Worm (Caenorhabditis elegans): ENCODE measurements around the gene C35D10.1.

C35D10.1 gene

DNA sequence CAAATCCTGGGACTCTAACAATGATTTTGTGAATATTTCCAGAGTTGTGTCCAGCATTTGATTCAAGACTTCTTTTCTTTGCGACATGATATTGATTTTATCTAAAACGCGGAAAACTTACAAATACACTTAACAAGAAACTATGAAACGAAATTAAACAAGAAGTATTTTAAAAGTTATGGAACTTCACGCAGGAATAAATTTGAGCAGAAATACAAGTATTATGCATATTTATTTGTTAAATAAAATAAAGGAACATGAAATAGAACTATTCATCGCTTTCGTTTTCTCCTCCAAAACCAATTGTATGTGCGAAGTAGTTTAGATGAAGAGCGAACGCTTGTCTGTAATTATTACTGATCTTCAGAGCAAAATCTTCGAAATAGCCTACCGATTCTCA is 24.2 kb downstream of the C35D10.1 start, which contains the start of gene kbp-2:
kbp-2 (minus strand) TSS at position 101 of the 400 bp plus-strand sequence.
- no peak for TF ChIP-seq elt-1 (tag; optimal IDR thresholded peaks at IDR 0.05)
- TF ChIP-seq tbx-2 (tag; optimal IDR thresholded peaks at IDR 0.05): no peak
- no peak for TF ChIP-seq jun-1 (tag; optimal IDR thresholded peaks at IDR 0.05)
- TF ChIP-seq fkh-10 (GFP tag; optimal IDR thresholded peaks at IDR 0.05): no peak
- no peak for TF ChIP-seq ztf-11 (tag; optimal IDR thresholded peaks at IDR 0.05)
- no peak for TF ChIP-seq skn-1 (tag; optimal IDR thresholded peaks at IDR 0.05)
- TF ChIP-seq hmg-11 (tag; optimal IDR thresholded peaks at IDR 0.05): no peak
- TF ChIP-seq nhr-12 (tag; optimal IDR thresholded peaks at IDR 0.05): no peak
- no peak for TF ChIP-seq daf-12 (tag; optimal IDR thresholded peaks at IDR 0.05)
- TF ChIP-seq egl-27 (tag; optimal IDR thresholded peaks at IDR 0.05): no peak
- no peak for TF ChIP-seq nhr-237 (tag; optimal IDR thresholded peaks at IDR 0.05)
- no peak for TF ChIP-seq ceh-16 (tag; optimal IDR thresholded peaks at IDR 0.05)
- TF ChIP-seq nfya-1 (tag; optimal IDR thresholded peaks at IDR 0.05; ENCODE audit: insufficient read depth): no peak
- no peak for TF ChIP-seq lin-15B (tag; optimal IDR thresholded peaks at IDR 0.05)

DNA sequence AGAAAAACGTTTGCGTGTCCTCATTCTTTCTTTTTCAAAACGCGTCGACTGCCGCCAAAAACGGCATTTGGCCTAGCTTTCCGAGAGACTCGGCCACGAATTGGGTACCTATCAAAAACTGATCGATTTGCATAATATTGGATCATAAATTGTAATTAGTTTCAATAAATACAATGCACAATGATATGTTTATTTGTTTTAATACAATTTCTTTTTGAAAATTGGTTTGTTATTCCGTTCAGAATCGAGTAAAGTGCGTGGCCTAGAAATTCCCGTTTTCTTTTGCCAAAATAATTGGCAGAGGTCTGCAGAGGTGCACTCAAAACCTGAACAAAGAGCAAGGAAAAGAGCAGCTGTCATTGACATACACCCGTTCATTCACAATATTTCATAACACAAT is 25.9 kb downstream of the C35D10.1 start, which contains the start of gene F26F4.8:
F26F4.8 (minus strand) TSS at position 69 of the 400 bp plus-strand sequence.
- TF ChIP-seq pha-4 (tag; optimal IDR thresholded peaks at IDR 0.05) (peak; percentile 14), nhr-25 (tag; optimal IDR thresholded peaks at IDR 0.05) (no peak), lin-15B (tag; optimal IDR thresholded peaks at IDR 0.05) (peak; percentile 42), mml-1 (tag; optimal IDR thresholded peaks at IDR 0.05) (no peak), nhr-28 (tag; optimal IDR thresholded peaks at IDR 0.05) (no peak), skn-1 (tag; optimal IDR thresholded peaks at IDR 0.05) (no peak), hmg-11 (tag; optimal IDR thresholded peaks at IDR 0.05) (no peak), nhr-76 (tag; optimal IDR thresholded peaks at IDR 0.05) (no peak), ztf-4 (tag; optimal IDR thresholded peaks at IDR 0.05) (no peak), nhr-12 (tag; optimal IDR thresholded peaks at IDR 0.05) (no peak), fos-1 (tag; optimal IDR thresholded peaks at IDR 0.05) (no peak), aly-2 (tag; optimal IDR thresholded peaks at IDR 0.05) (no peak), eor-1 (tag; optimal IDR thresholded peaks at IDR 0.05) (no peak), fkh-2 (tag; optimal IDR thresholded peaks at IDR 0.05) (no peak), nhr-237 (tag; optimal IDR thresholded peaks at IDR 0.05) (no peak), nhr-11 (tag; optimal IDR thresholded peaks at IDR 0.05) (no peak), mdl-1 (tag; optimal IDR thresholded peaks at IDR 0.05) (no peak), pqm-1 (tag; optimal IDR thresholded peaks at IDR 0.05) (no peak), ZK546.5 (tag; optimal IDR thresholded peaks at IDR 0.05) (no peak), nfya-1 (tag; optimal IDR thresholded peaks at IDR 0.05; ENCODE audit: insufficient read depth) (peak; percentile 52), nhr-23 (tag; optimal IDR thresholded peaks at IDR 0.05) (no peak), jun-1 (tag; optimal IDR thresholded peaks at IDR 0.05) (no peak), egl-27 (tag; optimal IDR thresholded peaks at IDR 0.05) (no peak), elt-1 (tag; optimal IDR thresholded peaks at IDR 0.05) (no peak)

DNA sequence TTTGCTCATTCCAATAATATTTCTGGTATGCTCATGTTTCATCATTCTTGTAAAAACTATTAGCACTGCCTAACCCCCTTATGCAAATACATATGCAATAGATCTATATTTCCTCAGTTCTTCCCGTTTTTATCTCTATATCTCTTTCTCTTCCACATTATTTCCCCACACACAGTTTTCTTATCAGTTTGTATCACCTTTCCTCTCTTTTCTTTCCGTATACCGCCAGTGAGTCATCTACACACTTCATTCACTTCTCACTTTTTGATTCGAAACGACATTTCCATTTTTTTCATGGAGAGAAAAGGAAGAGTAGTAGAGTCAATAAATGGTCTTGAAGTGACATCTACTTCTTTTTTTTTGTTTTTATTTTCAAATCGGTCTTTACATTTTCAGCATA is 26.8 kb downstream of the C35D10.1 start:
- TF ChIP-seq elt-2 (tag; optimal IDR thresholded peaks at IDR 0.05) (peak; percentile 64), elt-3 (tag; optimal IDR thresholded peaks at IDR 0.05) (peak in 1 of 3 experiments; percentile 40), pha-4 (tag; optimal IDR thresholded peaks at IDR 0.05) (peak; percentile 24), skn-1 (tag; optimal IDR thresholded peaks at IDR 0.05) (no peak), jun-1 (tag; optimal IDR thresholded peaks at IDR 0.05) (peak; percentile 44), pqm-1 (tag; optimal IDR thresholded peaks at IDR 0.05) (peak; percentile 2), fkh-10 (GFP tag; optimal IDR thresholded peaks at IDR 0.05) (no peak), snpc-4 (tag; optimal IDR thresholded peaks at IDR 0.05) (peak; percentile 26)

DNA sequence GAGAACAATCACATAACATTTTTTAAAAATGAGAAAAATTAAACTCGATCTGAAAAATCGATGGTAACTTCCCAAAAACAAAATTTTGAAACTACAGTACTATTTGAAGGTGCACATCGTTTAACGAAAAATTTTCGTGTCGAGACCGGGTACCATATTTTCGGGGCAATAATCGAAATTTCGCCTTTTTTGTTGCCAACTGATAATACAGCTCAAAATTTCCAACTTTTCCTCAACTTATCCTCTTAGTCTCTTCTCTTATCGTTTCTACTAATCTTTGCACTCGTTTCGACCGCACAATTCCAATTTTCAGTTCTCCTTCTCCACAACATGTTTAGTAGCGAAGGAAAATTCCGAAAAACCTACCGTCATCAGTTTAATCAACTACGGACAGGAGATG is 27.4 kb downstream of the C35D10.1 start, which contains the start of gene rom-1:
rom-1 (plus strand) TSS at position 301 of the 400 bp plus-strand sequence.
- no peak for TF ChIP-seq eor-1 (tag; optimal IDR thresholded peaks at IDR 0.05)
- no peak for TF ChIP-seq jun-1 (tag; optimal IDR thresholded peaks at IDR 0.05)
- TF ChIP-seq snpc-4 (tag; optimal IDR thresholded peaks at IDR 0.05): no peak
- no peak for TF ChIP-seq pqm-1 (tag; optimal IDR thresholded peaks at IDR 0.05)
- TF ChIP-seq sea-2 (GFP tag; optimal IDR thresholded peaks at IDR 0.05): no peak
- no peak for TF ChIP-seq daf-12 (tag; optimal IDR thresholded peaks at IDR 0.05)
- TF ChIP-seq fkh-2 (tag; optimal IDR thresholded peaks at IDR 0.05): no peak
- TF ChIP-seq elt-2 (tag; optimal IDR thresholded peaks at IDR 0.05): no peak
- no peak for TF ChIP-seq egl-5 (tag; optimal IDR thresholded peaks at IDR 0.05)
- no peak for TF ChIP-seq egl-27 (tag; optimal IDR thresholded peaks at IDR 0.05)
- no peak for TF ChIP-seq lin-39 (tag; optimal IDR thresholded peaks at IDR 0.05)
- TF ChIP-seq tbx-2 (tag; optimal IDR thresholded peaks at IDR 0.05): no peak
- TF ChIP-seq fos-1 (tag; optimal IDR thresholded peaks at IDR 0.05): no peak
